Worm (Caenorhabditis elegans) whole organism, L4/young adult: ENCODE data around the gene C09E7.7.

Source experiments
- W03F9.2 ChIP-seq: fragments of 150-350 bp; optimal IDR thresholded peaks from 2 replicates; lab custom pipeline; 2014; ENCODE audit warnings: missing biosample characterization, missing genetic modification characterization
- dao-5 ChIP-seq: sonication (generic microtip); optimal IDR thresholded peaks from 2 replicates; lab custom pipeline; 2016; ENCODE audit warnings: missing genotype, missing genetic modification characterization, moderate library complexity, missing compliant biosample characterization
- him-1 ChIP-seq: sonication (generic microtip); optimal IDR thresholded peaks from 2 replicates; lab custom pipeline; 2016; ENCODE audit warnings: missing genotype, missing genetic modification reagents, missing genetic modification characterization, missing compliant biosample characterization

C09E7.7 gene

DNA sequence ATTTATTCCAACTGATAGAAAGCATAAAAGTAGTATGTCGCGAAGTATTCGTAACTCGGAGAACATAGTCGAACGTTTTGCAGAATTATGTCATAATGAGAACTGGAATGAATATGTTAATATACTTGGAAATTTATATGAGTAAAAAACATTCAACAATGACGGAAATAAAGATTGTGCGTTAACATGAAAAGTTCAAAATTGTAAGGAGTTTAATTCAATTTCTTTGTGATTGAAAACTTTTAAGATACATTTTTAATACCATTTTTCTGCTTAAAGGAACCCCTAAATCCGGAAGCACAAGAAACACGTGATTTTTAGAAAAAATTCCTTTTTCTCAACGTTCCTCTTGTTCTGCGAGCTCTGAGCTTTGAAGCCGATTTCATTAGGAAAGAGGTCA is 25.5 kb downstream of the C09E7.7 start, which contains the start of gene oig-1:
Gene oig-1, minus strand, starts transcription at position 101 of the 400 bp plus-strand sequence.
- TF ChIP-seq dao-5 (tag; lab: Kevin White, UChicago): no peak
- TF ChIP-seq W03F9.2 (tag; lab: Kevin White, UChicago): no peak
- TF ChIP-seq him-1 (tag; lab: Kevin White, UChicago): no peak

DNA sequence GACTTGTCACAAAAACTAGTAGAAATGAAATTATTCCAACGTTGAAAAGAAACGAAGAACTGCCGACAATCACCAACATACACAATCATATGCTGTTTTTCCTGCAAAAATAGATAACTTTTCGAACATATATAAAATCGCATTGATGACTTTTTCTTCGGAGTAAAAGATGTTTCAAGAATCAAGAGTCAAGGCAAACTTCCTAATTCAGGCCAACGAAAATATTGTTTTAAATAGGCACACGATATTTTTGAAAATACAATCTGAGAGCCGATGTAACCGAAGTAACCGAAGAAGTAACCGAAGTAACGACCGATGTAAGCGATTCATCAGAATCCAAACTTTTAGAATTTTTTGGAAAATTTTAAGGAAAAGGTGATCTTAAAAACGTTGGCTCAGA is 31.1 kb downstream of the C09E7.7 start, which contains the start of gene C09E7.10:
Gene C09E7.10, minus strand, starts transcription at position 101 of the 400 bp plus-strand sequence.
- no peak for TF ChIP-seq him-1 (tag; lab: Kevin White, UChicago)
- no peak for TF ChIP-seq W03F9.2 (tag; lab: Kevin White, UChicago)
- no peak for TF ChIP-seq dao-5 (tag; lab: Kevin White, UChicago)

DNA sequence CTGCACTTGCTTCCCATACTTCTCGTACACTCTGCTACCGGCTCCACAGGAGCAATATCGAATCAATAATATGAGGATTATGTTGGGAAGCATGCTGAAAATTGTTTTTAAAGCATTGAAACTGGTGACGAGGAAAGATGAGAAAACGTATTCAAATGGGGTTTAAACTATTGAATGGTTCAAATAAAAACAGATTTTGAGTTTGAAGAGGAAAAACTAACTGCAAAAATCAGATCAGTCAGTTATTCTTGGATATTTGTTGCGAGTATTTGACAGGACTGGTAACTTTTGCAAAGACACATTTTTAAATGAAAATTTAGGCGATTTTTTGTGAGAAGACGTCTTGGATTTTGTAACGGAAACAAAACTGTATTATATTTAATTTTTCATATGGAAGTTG is 36.4 kb downstream of the C09E7.7 start, which contains the start of gene acr-5:
Gene acr-5, minus strand, starts transcription at position 101 of the 400 bp plus-strand sequence.
- no peak for TF ChIP-seq W03F9.2 (tag; lab: Kevin White, UChicago)
- no peak for TF ChIP-seq him-1 (tag; lab: Kevin White, UChicago)

DNA sequence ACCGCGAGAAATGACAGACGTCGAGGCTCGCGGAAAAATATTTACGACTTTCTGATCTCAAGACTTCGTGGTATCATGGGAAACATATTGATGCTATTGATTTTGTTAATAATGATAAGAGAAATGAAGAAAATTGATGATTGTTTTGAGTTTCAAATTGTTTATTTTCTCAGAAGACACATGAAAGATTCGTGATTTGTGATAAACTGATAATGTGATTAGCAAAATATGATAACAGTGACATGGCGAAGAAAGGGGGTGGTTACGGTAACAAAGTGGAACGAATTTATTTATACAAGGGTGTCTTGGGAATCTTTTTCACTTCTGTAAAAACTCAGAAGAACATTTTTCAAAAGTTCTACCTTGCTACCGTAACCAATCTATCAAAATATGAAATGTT is 41.7 kb downstream of the C09E7.7 start:
- TF ChIP-seq dao-5 (tag; lab: Kevin White, UChicago) (no peak), W03F9.2 (tag; lab: Kevin White, UChicago) (no peak), him-1 (tag; lab: Kevin White, UChicago) (no peak)

DNA sequence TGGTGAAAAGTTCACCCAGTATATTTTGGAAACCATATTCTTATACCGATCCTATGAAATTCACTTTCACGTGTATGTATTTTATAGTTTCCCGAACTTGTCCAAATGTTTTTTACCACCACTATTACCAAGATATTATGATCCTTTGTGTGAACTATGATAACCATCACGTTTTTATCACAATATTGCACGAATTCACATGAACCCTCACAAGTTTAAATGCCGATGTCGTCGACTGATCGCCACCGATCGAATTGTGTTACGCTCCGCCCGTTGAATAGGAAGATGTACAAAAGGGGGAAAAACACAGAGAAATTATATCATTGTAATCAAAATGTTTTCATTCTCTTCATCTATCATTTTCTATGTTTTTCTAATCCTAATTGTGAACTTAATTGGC is 42.7 kb downstream of the C09E7.7 start:
- TF ChIP-seq dao-5 (tag; lab: Kevin White, UChicago) (no peak), W03F9.2 (tag; lab: Kevin White, UChicago) (no peak), him-1 (tag; lab: Kevin White, UChicago) (no peak)

DNA sequence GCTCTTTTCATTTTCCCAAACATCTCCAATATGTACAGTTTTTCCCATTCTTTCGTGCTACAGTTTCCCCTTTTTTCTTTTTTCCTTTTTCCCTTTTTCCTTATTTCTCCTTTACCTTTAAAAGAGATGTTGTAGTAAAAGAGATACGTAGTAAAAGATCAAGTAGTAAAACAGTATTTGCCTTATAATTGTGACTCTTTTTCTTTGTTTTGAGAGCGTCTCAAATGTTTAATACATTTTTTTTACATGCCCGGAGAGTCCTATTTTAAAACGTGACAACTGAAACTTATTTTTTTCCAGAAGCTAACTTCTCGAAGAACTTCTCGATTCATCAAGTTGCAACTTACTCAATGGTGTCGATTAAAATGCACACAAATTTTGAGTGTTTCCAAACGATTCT is 43.2 kb downstream of the C09E7.7 start, which contains the start of gene F23F12.12:
Gene F23F12.12, plus strand, starts transcription at position 301 of the 400 bp plus-strand sequence.
- TF ChIP-seq W03F9.2 (tag; lab: Kevin White, UChicago): no peak
- no peak for TF ChIP-seq him-1 (tag; lab: Kevin White, UChicago)
- TF ChIP-seq dao-5 (tag; lab: Kevin White, UChicago): no peak

DNA sequence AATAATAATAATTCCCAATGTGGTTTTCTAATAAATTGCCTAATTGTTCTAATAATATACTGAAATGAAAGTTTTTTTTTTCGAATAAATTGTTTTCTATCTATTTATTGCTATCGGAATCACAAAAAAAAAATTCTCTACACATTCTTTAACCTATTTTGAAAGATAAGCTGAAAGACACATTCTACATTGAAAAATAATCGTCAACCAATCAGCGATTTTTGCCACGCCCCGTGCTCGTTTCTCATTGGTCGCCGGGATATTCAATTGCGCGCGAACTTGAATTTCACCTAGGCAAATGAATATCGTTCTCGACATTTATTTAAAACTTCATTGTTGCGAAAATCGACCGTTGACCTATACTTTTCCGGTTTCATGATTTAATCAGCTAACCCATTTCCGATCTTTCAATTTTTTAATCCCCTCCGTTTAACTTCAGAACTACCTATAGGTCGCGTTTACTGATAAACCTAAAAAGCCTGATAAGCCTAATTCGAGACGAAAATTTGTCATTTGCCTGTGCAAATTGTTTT is 50.9 kb downstream of the C09E7.7 start, which contains the start of gene F23F12.3:
Gene F23F12.3, plus strand, starts transcription at position 483 of the 533 bp plus-strand sequence.
- no peak for TF ChIP-seq W03F9.2 (tag; lab: Kevin White, UChicago)
- no peak for TF ChIP-seq dao-5 (tag; lab: Kevin White, UChicago)
- no peak for TF ChIP-seq him-1 (tag; lab: Kevin White, UChicago)

DNA sequence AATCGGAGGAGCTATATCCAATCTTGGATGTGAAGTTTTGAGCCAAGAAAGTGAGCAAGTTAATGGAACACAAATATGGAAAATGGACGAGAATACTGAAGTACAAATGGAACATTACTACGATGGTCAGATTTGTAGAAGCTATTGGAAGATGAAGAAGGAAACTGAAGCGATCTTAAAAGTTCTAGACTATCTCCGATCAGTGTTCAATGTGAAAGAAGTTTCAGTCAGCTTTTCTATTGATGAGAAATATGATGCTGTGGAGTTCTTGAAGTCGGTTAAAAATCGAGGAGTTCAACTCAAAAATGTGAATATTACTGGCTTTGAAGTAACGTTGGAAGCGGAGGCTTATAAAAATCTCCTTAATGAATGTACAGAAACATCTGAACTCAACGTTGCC is 51.9 kb downstream of the C09E7.7 start:
- no peak for TF ChIP-seq dao-5 (tag; lab: Kevin White, UChicago)
- no peak for TF ChIP-seq him-1 (tag; lab: Kevin White, UChicago)
- TF ChIP-seq W03F9.2 (tag; lab: Kevin White, UChicago): no peak

DNA sequence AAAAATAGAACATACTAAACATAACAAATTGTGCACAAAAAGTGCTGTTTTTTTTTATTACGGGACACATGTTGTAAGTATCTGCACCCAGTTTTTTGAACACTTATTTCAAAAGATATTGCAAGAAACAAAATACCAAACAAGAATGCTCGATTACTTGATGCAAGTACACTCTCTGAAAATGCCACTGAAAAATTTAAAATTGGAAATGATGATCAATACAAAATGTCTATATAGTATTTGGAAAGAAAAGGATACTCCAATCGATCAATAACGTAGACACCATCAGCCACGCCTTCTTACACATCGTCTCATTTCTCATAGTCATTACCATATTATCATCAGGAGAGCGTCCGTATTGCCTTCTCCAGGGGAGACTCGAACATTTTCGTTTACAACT is 52.9 kb downstream of the C09E7.7 start, which contains the start of gene sdz-15:
Gene sdz-15, plus strand, starts transcription at position 301 of the 400 bp plus-strand sequence.
- TF ChIP-seq him-1 (tag; lab: Kevin White, UChicago): no peak
- TF ChIP-seq dao-5 (tag; lab: Kevin White, UChicago): no peak
- no peak for TF ChIP-seq W03F9.2 (tag; lab: Kevin White, UChicago)
